Worm (Caenorhabditis elegans): Measurements from ENCODE around the gene dpy-28.
A peak's percentile ranks its signal among the peaks of the same experiment; 100 is the strongest.

DNA sequence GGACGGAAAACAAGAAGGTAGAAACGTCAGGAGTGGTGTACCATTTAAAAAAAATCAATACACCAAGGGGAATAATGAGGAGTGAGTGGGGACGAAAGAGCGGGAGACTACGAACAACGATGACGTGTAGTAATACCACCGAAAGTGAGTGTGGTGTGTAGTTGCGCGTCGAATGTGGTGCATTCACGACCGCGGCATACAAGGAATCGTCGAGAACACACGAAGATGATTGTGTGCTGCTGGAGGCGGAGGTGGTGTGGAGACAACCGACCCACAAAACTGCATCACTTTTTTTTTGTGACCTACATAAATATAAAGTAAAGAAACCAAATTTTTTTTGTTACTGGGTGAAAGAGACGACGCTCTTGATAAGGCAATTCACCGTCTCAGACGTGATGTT, 55.4 kb downstream of the dpy-28 start:
- TF ChIP-seq tbx-7 (tag; optimal IDR thresholded peaks at IDR 0.05): no peak
- TF ChIP-seq tbx-2 (tag; optimal IDR thresholded peaks at IDR 0.05): peak; percentile 60

All from whole organism, late embryonic.